Worm (Caenorhabditis elegans): ENCODE results near the gene pyp-1.

Gene pyp-1

DNA sequence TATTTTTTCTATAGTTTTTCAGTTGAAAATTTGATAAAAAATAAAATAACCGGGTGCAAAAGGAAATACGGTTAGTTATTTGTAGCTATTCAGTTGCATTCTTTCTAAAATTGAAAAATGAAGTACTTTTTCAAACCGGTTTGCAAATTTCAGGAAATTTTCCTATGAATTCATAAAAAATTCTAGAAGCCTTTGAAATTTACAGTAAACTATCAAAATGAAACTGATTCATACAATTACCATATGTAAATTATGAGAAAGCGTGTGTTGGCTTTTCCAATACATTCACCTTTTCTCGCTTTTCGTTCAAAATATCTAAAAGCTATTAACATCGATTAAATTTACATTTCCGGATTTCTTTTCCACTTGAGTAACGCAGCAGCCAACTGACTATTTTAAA lies 18.3 kb upstream of the pyp-1 start, which contains the start of gene ent-7:
Gene ent-7, plus strand, starts transcription at position 301 of the 400 bp plus-strand sequence.
- TF ChIP-seq nhr-48 (tag; optimal IDR thresholded peaks at IDR 0.05) = no peak

DNA sequence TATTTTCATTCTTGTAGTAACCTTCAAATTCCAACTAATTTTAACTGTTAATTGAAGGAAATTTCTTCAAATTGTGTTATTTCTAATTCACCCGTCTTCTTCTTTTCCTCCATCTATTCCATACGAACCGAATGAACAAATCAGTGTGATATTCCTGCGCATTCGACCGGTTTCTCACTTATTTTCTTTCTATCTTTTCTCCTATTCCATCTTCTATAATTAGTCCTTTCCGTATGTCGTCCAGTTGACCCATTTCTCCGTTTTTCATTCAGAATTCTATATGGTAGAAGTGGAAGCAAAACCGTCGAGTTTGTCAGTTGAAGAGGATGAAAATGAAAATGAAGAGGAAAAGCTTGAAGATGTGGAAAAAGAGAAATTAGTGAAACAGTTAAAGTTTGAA lies 10.8 kb upstream of the pyp-1 start, which contains the start of gene magu-4:
Gene magu-4, plus strand, starts transcription at position 218 of the 400 bp plus-strand sequence.
- TF ChIP-seq snpc-4 (tag; optimal IDR thresholded peaks at IDR 0.05) (no peak), spr-3 (GFP tag; optimal IDR thresholded peaks at IDR 0.05) (no peak), set-16 (GFP tag; IDR thresholded peaks at IDR 0.05) (no peak), aha-1 (tag) (peak; percentile 60)

ce11 chrIV:10007758-10008157 lies 9.0 kb upstream of the pyp-1 start:
- TF ChIP-seq lsy-2 (tag; optimal IDR thresholded peaks at IDR 0.05) (peak in 1 of 2 experiments; percentile 31), mdl-1 (tag; optimal IDR thresholded peaks at IDR 0.05) (peak; percentile 18 to 81), tag-97 (GFP tag; IDR thresholded peaks at IDR 0.05) (no peak), nhr-28 (tag; optimal IDR thresholded peaks at IDR 0.05) (peak; percentile 74), hlh-11 (tag; optimal IDR thresholded peaks at IDR 0.05) (peak; percentile 50), hmg-1.1 (GFP tag; IDR thresholded peaks at IDR 0.05) (0 out of 2 replicates have a peak, but pooled peaks have one; percentile 50), fos-1 (tag; optimal IDR thresholded peaks at IDR 0.05) (no peak), madf-9 (GFP tag; conservative IDR thresholded peaks at IDR 0.05) (no peak), unc-39 (tag; optimal IDR thresholded peaks at IDR 0.05) (no peak), mes-2 (tag; optimal IDR thresholded peaks at IDR 0.05; ENCODE audit: poor library complexity, severe bottlenecking) (peak; percentile 30), mxl-2 (GFP tag; conservative IDR thresholded peaks at IDR 0.05) (no peak), mxl-3 (GFP tag; optimal IDR thresholded peaks at IDR 0.05) (peak; percentile 54), daf-16 (GFP tag; optimal IDR thresholded peaks at IDR 0.05) (no peak), daf-16 (tag; optimal IDR thresholded peaks at IDR 0.05) (peak; percentile 20), hlh-30 (tag; optimal IDR thresholded peaks at IDR 0.05; ENCODE audit: insufficient read depth) (peak; percentile 5), pha-4 (GFP tag; IDR thresholded peaks at IDR 0.05) (no peak), pha-4 (tag; optimal IDR thresholded peaks at IDR 0.05) (peak; percentile 42), F37D6.2 (tag; optimal IDR thresholded peaks at IDR 0.05) (no peak), pqm-1 (tag; optimal IDR thresholded peaks at IDR 0.05) (no peak), madf-5 (GFP tag; IDR thresholded peaks at IDR 0.05) (0 out of 4 replicates have a peak, but pooled peaks of 1 of the 2 experiments have one; percentile 16), dve-1 (tag; optimal IDR thresholded peaks at IDR 0.05; ENCODE audit: insufficient read depth) (peak; percentile 46), nhr-77 (tag; optimal IDR thresholded peaks at IDR 0.05) (peak; percentile 5), ceh-32 (tag; optimal IDR thresholded peaks at IDR 0.05; ENCODE audit: poor library complexity) (no peak)

DNA sequence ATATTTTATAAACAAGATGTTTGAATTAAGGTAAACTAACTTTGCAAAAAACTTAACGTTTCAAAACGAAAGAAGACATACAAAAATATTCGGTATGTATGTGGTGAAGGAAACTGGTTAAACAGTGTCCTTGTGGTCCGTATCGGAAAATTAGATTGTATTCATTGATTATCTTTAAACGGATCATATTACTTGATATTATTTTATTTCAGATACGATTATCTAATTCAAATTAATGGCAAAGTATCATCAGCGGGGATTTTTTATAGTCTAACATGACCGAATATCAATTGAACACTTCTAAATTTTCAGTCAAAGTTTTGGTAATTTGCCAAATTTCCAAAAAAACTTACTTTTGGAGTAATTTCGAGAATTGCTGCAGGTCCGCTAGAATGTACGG lies 8.1 kb upstream of the pyp-1 start, which contains the start of gene C47E12.13:
Gene C47E12.13, minus strand, starts transcription at position 101 of the 400 bp plus-strand sequence.
- TF ChIP-seq pqm-1 (tag; optimal IDR thresholded peaks at IDR 0.05) (no peak), zfp-3 (GFP tag; conservative IDR thresholded peaks at IDR 0.05) (no peak)

- TF ChIP-seq lsy-2 (tag; optimal IDR thresholded peaks at IDR 0.05) (peak in 1 of 2 experiments; percentile 90), Y5F2A.4 (GFP tag; optimal IDR thresholded peaks at IDR 0.05) (no peak), zip-2 (tag; optimal IDR thresholded peaks at IDR 0.05) (peak; percentile 86), mes-2 (tag; optimal IDR thresholded peaks at IDR 0.05; ENCODE audit: poor library complexity, severe bottlenecking) (peak; percentile 44)
Observed at ce11 chrIV:10003372-10003771, 4.6 kb upstream of the pyp-1 start, which contains the start of the genes C47E12.2 and sars-1. TSS of gene C47E12.2 (minus strand) at chrIV:10003502. TSS of gene sars-1 (plus strand) at chrIV:10003726.

- TF ChIP-seq mxl-3 (GFP tag; optimal IDR thresholded peaks at IDR 0.05) (no peak), unc-62 (GFP tag; optimal IDR thresholded peaks at IDR 0.05 in 1 of 2) (no peak), unc-62 (tag; optimal IDR thresholded peaks at IDR 0.05) (no peak), lin-15B (tag; optimal IDR thresholded peaks at IDR 0.05) (no peak), zip-2 (tag; optimal IDR thresholded peaks at IDR 0.05) (no peak), snpc-4 (tag; optimal IDR thresholded peaks at IDR 0.05) (no peak), dve-1 (tag; optimal IDR thresholded peaks at IDR 0.05; ENCODE audit: insufficient read depth) (no peak), lin-13 (GFP tag; optimal IDR thresholded peaks at IDR 0.05) (no peak), Y5F2A.4 (GFP tag; optimal IDR thresholded peaks at IDR 0.05) (no peak), lin-38 (GFP tag; IDR thresholded peaks at IDR 0.05) (no peak), spr-1 (tag; optimal IDR thresholded peaks at IDR 0.05) (no peak), dmd-9 (GFP tag; IDR thresholded peaks at IDR 0.05) (no peak), skn-1 (tag; optimal IDR thresholded peaks at IDR 0.05) (no peak), nhr-10 (tag; optimal IDR thresholded peaks at IDR 0.05) (no peak), egl-43 (GFP tag; IDR thresholded peaks at IDR 0.05) (no peak), ceh-62 (tag; optimal IDR thresholded peaks at IDR 0.05) (no peak), fkh-10 (GFP tag; optimal IDR thresholded peaks at IDR 0.05) (no peak)
Observed at ce11 chrIV:10001748-10002147, 3.0 kb upstream of the pyp-1 start, which contains the start of gene C47E12.3. TSS of gene C47E12.3 (minus strand) at chrIV:10001848.
